Fruit fly (Drosophila melanogaster) whole organism, embryonic: ENCODE results near the gene vers.
A peak's percentile ranks its signal among the peaks of the same experiment; 100 is the strongest.

Source experiments
- CG10565 ChIP-seq: fragments of 200-800 bp; sonication (Bioruptor generic); optimal IDR thresholded peaks from 3 replicates; lab custom pipeline; 2016; ENCODE audit warnings: missing biosample characterization, mild to moderate bottlenecking, missing genetic modification characterization
- CG11560 ChIP-seq: fragments of 200-800 bp; sonication (Bioruptor generic); IDR thresholded peaks from 3 replicates; pipeline ENCODE4 v1.3.6; 2022; ENCODE audit warnings: missing biosample characterization, missing genetic modification characterization
- CG12155 ChIP-seq: fragments of 200-800 bp; sonication (Bioruptor generic); optimal IDR thresholded peaks from 3 replicates; lab custom pipeline; 2016; ENCODE audit warnings: missing biosample characterization, missing genetic modification characterization
- CG13894 ChIP-seq: fragments of 200-800 bp; sonication (Bioruptor generic); optimal IDR thresholded peaks from 3 replicates; lab custom pipeline; 2018; ENCODE audit warnings: missing biosample characterization, mild to moderate bottlenecking, missing genetic modification characterization, moderate library complexity
- CG14667 ChIP-seq: fragments of 200-800 bp; sonication (Bioruptor generic); IDR thresholded peaks from 2 replicates; pipeline ENCODE4 v1.3.6; 2022; ENCODE audit warnings: missing biosample characterization, missing genetic modification characterization
- CG17359 ChIP-seq: fragments of 200-800 bp; sonication (Bioruptor generic); optimal IDR thresholded peaks from 3 replicates; lab custom pipeline; 2018; ENCODE audit warnings: missing biosample characterization, mild to moderate bottlenecking, missing genetic modification characterization, moderate library complexity
- CG17802 ChIP-seq: fragments of 200-800 bp; sonication (Bioruptor generic); optimal IDR thresholded peaks from 2 replicates; lab custom pipeline; 2018; ENCODE audit warnings: missing biosample characterization, mild to moderate bottlenecking, missing genetic modification characterization, moderate library complexity
- CG18011 ChIP-seq: fragments of 200-800 bp; sonication (Bioruptor generic); optimal IDR thresholded peaks from 2 replicates; lab custom pipeline; 2017; ENCODE audit warnings: missing biosample characterization, missing genetic modification characterization, mild to moderate bottlenecking, moderate library complexity, missing genotype
- CG32767 ChIP-seq: fragments of 200-800 bp; sonication (Bioruptor generic); IDR thresholded peaks from 2 replicates; pipeline ENCODE4 v1.3.6; 2022; ENCODE audit warnings: missing biosample characterization, missing genetic modification characterization
- CG4617 ChIP-seq: fragments of 200-800 bp; sonication (Bioruptor generic); optimal IDR thresholded peaks from 3 replicates; lab custom pipeline; 2016; ENCODE audit warnings: missing biosample characterization, missing genetic modification characterization, borderline replicate concordance
- CG5245 ChIP-seq: fragments of 200-800 bp; sonication (Bioruptor generic); optimal IDR thresholded peaks from 3 replicates; lab custom pipeline; 2016; ENCODE audit warnings: missing biosample characterization, missing genetic modification characterization
- CG5953 ChIP-seq: fragments of 200-800 bp; sonication (Bioruptor generic); IDR thresholded peaks from 2 replicates; pipeline ENCODE4 v1.3.6; 2022; ENCODE audit warnings: missing biosample characterization, missing genetic modification characterization
- CG6654 ChIP-seq: fragments of 200-800 bp; sonication (Bioruptor generic); optimal IDR thresholded peaks from 2 replicates; lab custom pipeline; 2017; ENCODE audit warnings: missing biosample characterization, mild to moderate bottlenecking, missing genetic modification characterization
- CG6689 ChIP-seq: fragments of 200-800 bp; sonication (Bioruptor generic); IDR thresholded peaks from 2 replicates; pipeline ENCODE4 v1.3.6; 2022; ENCODE audit warnings: missing biosample characterization, missing genetic modification characterization
- CG7271 ChIP-seq: fragments of 200-800 bp; sonication (Bioruptor generic); optimal IDR thresholded peaks from 2 replicates; lab custom pipeline; 2018; ENCODE audit warnings: missing biosample characterization, mild to moderate bottlenecking, missing genetic modification characterization, moderate library complexity
- CG7372 ChIP-seq: fragments of 200-800 bp; sonication (Bioruptor generic); IDR thresholded peaks from 2 replicates; pipeline ENCODE4 v1.3.6; 2022; ENCODE audit warnings: missing biosample characterization, missing genetic modification characterization
- CTCF ChIP-seq: fragments of 200-800 bp; sonication (Bioruptor generic); optimal IDR thresholded peaks from 2 replicates; lab custom pipeline; 2017; ENCODE audit warnings: missing biosample characterization, mild to moderate bottlenecking, missing genetic modification characterization, moderate library complexity
- Camta ChIP-seq: fragments of 200-800 bp; sonication (Bioruptor generic); optimal IDR thresholded peaks from 2 replicates; lab custom pipeline; 2016; ENCODE audit warnings: missing biosample characterization, missing genetic modification characterization
- CoRest ChIP-seq: fragments of 200-800 bp; sonication (Bioruptor generic); optimal IDR thresholded peaks from 3 replicates; lab custom pipeline; 2018; ENCODE audit warnings: missing biosample characterization, mild to moderate bottlenecking, missing genetic modification characterization, moderate library complexity
- CrebB ChIP-seq: fragments of 200-800 bp; sonication (Bioruptor generic); optimal IDR thresholded peaks from 3 replicates; lab custom pipeline; 2018; ENCODE audit warnings: missing biosample characterization, mild to moderate bottlenecking, missing genetic modification characterization
- Doc3 ChIP-seq: fragments of 200-800 bp; sonication (Bioruptor generic); IDR thresholded peaks from 3 replicates; pipeline ENCODE4 v1.3.6; 2022; ENCODE audit warnings: missing biosample characterization, missing genetic modification characterization; ENCODE audit not compliant: partially characterized antibody
- ERR ChIP-seq: fragments of 200-800 bp; sonication (Bioruptor generic); optimal IDR thresholded peaks from 2 replicates; lab custom pipeline; 2016; ENCODE audit warnings: missing biosample characterization, missing genetic modification characterization
- Hsf ChIP-seq: fragments of 200-800 bp; sonication (Bioruptor generic); optimal IDR thresholded peaks from 3 replicates; lab custom pipeline; 2016; ENCODE audit warnings: missing biosample characterization, missing genetic modification characterization
- NC2α ChIP-seq: fragments of 200-800 bp; sonication (Bioruptor generic); optimal IDR thresholded peaks from 2 replicates; lab custom pipeline; 2016; ENCODE audit warnings: missing biosample characterization, missing genetic modification characterization
- Neu2 ChIP-seq: fragments of 200-800 bp; sonication (Bioruptor generic); optimal IDR thresholded peaks from 3 replicates; lab custom pipeline; 2016; ENCODE audit warnings: missing biosample characterization, missing genetic modification characterization, borderline replicate concordance
- Oli ChIP-seq: fragments of 200-800 bp; sonication (Bioruptor generic); optimal IDR thresholded peaks from 2 replicates; lab custom pipeline; 2018; ENCODE audit warnings: missing biosample characterization, mild to moderate bottlenecking, missing genetic modification characterization, moderate library complexity
- Sin3A ChIP-seq: fragments of >200 bp; optimal IDR thresholded peaks from 2 replicates; lab custom pipeline; 2018
- Xbp1 ChIP-seq: fragments of 200-800 bp; sonication (Bioruptor generic); optimal IDR thresholded peaks from 3 replicates; lab custom pipeline; 2016; ENCODE audit warnings: missing biosample characterization, mild to moderate bottlenecking, missing genetic modification characterization
- bcd ChIP-seq: fragments of 200-800 bp; sonication (Bioruptor generic); optimal IDR thresholded peaks from 2 replicates; lab custom pipeline; 2017; ENCODE audit warnings: missing biosample characterization, mild to moderate bottlenecking, missing genetic modification characterization
- chm ChIP-seq: fragments of 200-800 bp; sonication (Bioruptor generic); IDR thresholded peaks from 2 replicates; pipeline ENCODE4 v1.3.6; 2022; ENCODE audit warnings: missing biosample characterization, missing genetic modification characterization
- disco-r ChIP-seq: fragments of 200-800 bp; sonication (Bioruptor generic); optimal IDR thresholded peaks from 2 replicates; lab custom pipeline; 2016; ENCODE audit warnings: missing biosample characterization, missing genetic modification characterization
- emc ChIP-seq: fragments of 200-800 bp; sonication (Bioruptor generic); optimal IDR thresholded peaks from 2 replicates; lab custom pipeline; 2016; ENCODE audit warnings: missing biosample characterization, missing genetic modification characterization
- ems ChIP-seq: fragments of 200-800 bp; sonication (Bioruptor generic); optimal IDR thresholded peaks from 3 replicates; lab custom pipeline; 2016; ENCODE audit warnings: missing biosample characterization, missing genetic modification characterization
- fd102C ChIP-seq: fragments of 200-800 bp; sonication (Bioruptor generic); optimal IDR thresholded peaks from 2 replicates; lab custom pipeline; 2018; ENCODE audit warnings: missing biosample characterization, mild to moderate bottlenecking, missing genetic modification characterization, moderate library complexity
- ftz-f1 ChIP-seq: fragments of 200-800 bp; sonication (Bioruptor generic); optimal IDR thresholded peaks from 2 replicates; lab custom pipeline; 2016; ENCODE audit warnings: missing biosample characterization, missing genetic modification characterization
- gro ChIP-seq: fragments of 200-800 bp; sonication (Bioruptor generic); optimal IDR thresholded peaks from 2 replicates; lab custom pipeline; 2016; ENCODE audit warnings: missing biosample characterization, missing genetic modification characterization
- inv ChIP-seq: fragments of 200-800 bp; sonication (Bioruptor generic); IDR thresholded peaks from 2 replicates; pipeline ENCODE4 v1.3.6; 2022; ENCODE audit warnings: missing biosample characterization, missing genetic modification characterization; ENCODE audit not compliant: partially characterized antibody
- jing ChIP-seq: fragments of 200-800 bp; sonication (Bioruptor generic); optimal IDR thresholded peaks from 2 replicates; lab custom pipeline; 2018; ENCODE audit warnings: missing biosample characterization, mild to moderate bottlenecking, missing genetic modification characterization
- ken ChIP-seq: fragments of 200-800 bp; sonication (Bioruptor generic); IDR thresholded peaks from 3 replicates; pipeline ENCODE4 v1.3.6; 2022; ENCODE audit warnings: missing biosample characterization, missing genetic modification characterization
- kni ChIP-seq: fragments of 200-800 bp; sonication (Bioruptor generic); optimal IDR thresholded peaks from 3 replicates; lab custom pipeline; 2017; ENCODE audit warnings: mild to moderate bottlenecking, missing biosample characterization, missing genetic modification reagents, missing genetic modification characterization
- mam ChIP-seq: fragments of 200-800 bp; sonication (Bioruptor generic); optimal IDR thresholded peaks from 3 replicates; lab custom pipeline; 2016; ENCODE audit warnings: missing biosample characterization, missing genetic modification characterization
- nau ChIP-seq: fragments of 200-800 bp; sonication (Bioruptor generic); optimal IDR thresholded peaks from 3 replicates; lab custom pipeline; 2017; ENCODE audit warnings: missing biosample characterization, mild to moderate bottlenecking, missing genetic modification characterization, missing genetic modification reagents
- onecut ChIP-seq: fragments of 200-800 bp; sonication (Bioruptor generic); IDR thresholded peaks from 2 replicates; pipeline ENCODE4 v1.3.6; 2022; ENCODE audit warnings: missing biosample characterization, missing genetic modification characterization
- otp ChIP-seq: fragments of 200-800 bp; sonication (Bioruptor generic); IDR thresholded peaks from 3 replicates; pipeline ENCODE4, ENCODE4 v1.3.6; 2022; ENCODE audit warnings: missing biosample characterization, missing genetic modification characterization
- p53 ChIP-seq: fragments of 200-800 bp; sonication (Bioruptor generic); optimal IDR thresholded peaks from 2 replicates; lab custom pipeline; 2016; ENCODE audit warnings: missing biosample characterization, missing genetic modification characterization
- pita ChIP-seq: fragments of 200-800 bp; sonication (Bioruptor generic); optimal IDR thresholded peaks from 2 replicates; lab custom pipeline; 2017; ENCODE audit warnings: missing biosample characterization, mild to moderate bottlenecking, missing genetic modification characterization
- pzg ChIP-seq: fragments of 200-800 bp; sonication (Bioruptor generic); optimal IDR thresholded peaks from 3 replicates; lab custom pipeline; 2018; ENCODE audit warnings: missing biosample characterization, mild to moderate bottlenecking, missing genetic modification characterization, moderate library complexity
- sob ChIP-seq: fragments of 200-800 bp; sonication (Bioruptor generic); IDR thresholded peaks from 2 replicates; pipeline ENCODE4 v1.3.6; 2022; ENCODE audit warnings: missing biosample characterization, missing genetic modification characterization
- tll ChIP-seq, 2 experiments: fragments of 200-800 bp in 1 of 2; fragments of >200 bp in 1 of 2; sonication (Bioruptor generic) in 1 of 2; optimal IDR thresholded peaks; 2 replicates each; lab custom pipeline; 2017 to 2019; ENCODE audit warnings: missing biosample characterization in 2 of 2, missing genetic modification characterization in 2 of 2, mild to moderate bottlenecking in 1 of 2, moderate library complexity in 1 of 2
- vfl ChIP-seq: fragments of 200-800 bp; sonication (Bioruptor generic); optimal IDR thresholded peaks from 2 replicates; lab custom pipeline; 2016; ENCODE audit warnings: missing biosample characterization, missing genetic modification characterization
- wek ChIP-seq: fragments of 200-800 bp; sonication (Bioruptor generic); optimal IDR thresholded peaks from 3 replicates; lab custom pipeline; 2018; ENCODE audit warnings: missing biosample characterization, mild to moderate bottlenecking, missing genetic modification characterization, moderate library complexity
- z ChIP-seq: fragments of 200-800 bp; sonication (Bioruptor generic); IDR thresholded peaks from 3 replicates; pipeline ENCODE4 v1.3.6; 2022; ENCODE audit warnings: missing biosample characterization, missing genetic modification characterization

Gene vers

DNA sequence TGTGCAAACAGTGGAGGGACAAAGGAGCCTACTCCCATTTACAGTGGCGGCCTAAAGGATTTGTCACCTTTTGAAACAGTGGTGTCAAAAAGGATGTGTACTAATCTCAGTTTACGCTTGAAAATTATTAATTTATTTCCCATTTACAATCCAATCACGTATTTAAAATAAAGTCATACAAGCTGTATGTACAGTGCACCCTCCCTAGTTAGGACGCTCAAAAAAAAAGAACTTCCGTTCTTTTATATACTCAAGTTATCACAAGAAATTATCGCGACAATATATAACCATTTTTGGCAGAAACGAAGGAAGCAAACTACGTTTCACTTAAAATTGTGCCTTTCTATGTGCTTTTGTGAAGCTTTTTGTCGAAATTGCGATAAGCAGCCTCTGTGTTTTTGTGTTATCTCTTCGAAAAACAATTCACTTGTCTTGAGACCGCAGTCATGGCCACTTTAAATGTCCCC lies 23.4 kb downstream of the vers start (continued):
- TF ChIP-seq onecut (GFP tag; lab: Robert Waterston, UW) (no peak), ERR (GFP tag; lab: Kevin White, UChicago) (no peak), Doc3 (GFP tag; lab: Robert Waterston, UW) (no peak), CG18011 (GFP tag; lab: Kevin White, UChicago) (no peak), CG10565 (GFP tag; lab: Kevin White, UChicago) (no peak), CG5245 (no peak), CG17802 (tag; lab: Kevin White, UChicago) (no peak), Hsf (peak; percentile 19), CG13894 (tag; lab: Kevin White, UChicago) (no peak), CG32767 (no peak; the same call in 1 of the 2 replicates), CG11560 (tag; lab: Robert Waterston, UW) (no peak), Camta (GFP tag; lab: Kevin White, UChicago) (no peak), CG6689 (peak; percentile 59), gro (GFP tag; lab: Kevin White, UChicago) (peak; percentile 56), mam (GFP tag; lab: Kevin White, UChicago) (peak; percentile 61), emc (GFP tag; lab: Kevin White, UChicago) (no peak), CG5953 (no peak), p53 (GFP tag; lab: Kevin White, UChicago) (no peak), CG6654 (GFP tag; lab: Kevin White, UChicago) (no peak), pita (no peak), sob (no peak; the same call in 1 of the 2 replicates), inv (GFP tag; lab: Robert Waterston, UW) (no peak), otp (GFP tag; lab: Robert Waterston, UW) (no peak), Neu2 (GFP tag; lab: Kevin White, UChicago) (no peak), chm (GFP tag; lab: Robert Waterston, UW) (peak; percentile 49; the same call in 1 of the 2 replicates), NC2α (GFP tag; lab: Kevin White, UChicago) (no peak), kni (GFP tag; lab: Kevin White, UChicago) (no peak), CG14667 (GFP tag; lab: Robert Waterston, UW) (no peak), ems (GFP tag; lab: Kevin White, UChicago) (peak; percentile 53), CG17359 (peak; percentile 45), CG7271 (tag; lab: Kevin White, UChicago) (no peak), pzg (GFP tag; lab: Kevin White, UChicago) (no peak), Oli (tag; lab: Kevin White, UChicago) (peak; percentile 57), bcd (peak; percentile 47), disco-r (GFP tag; lab: Kevin White, UChicago) (no peak), ftz-f1 (GFP tag; lab: Kevin White, UChicago) (no peak), ken (no peak; the same call in 2 of the 3 replicates), CG4617 (GFP tag; lab: Kevin White, UChicago) (no peak), fd102C (GFP tag; lab: Kevin White, UChicago) (no peak), vfl (GFP tag; lab: Kevin White, UChicago) (no peak), tll (GFP tag; optimal IDR thresholded peaks at IDR 0.05; lab: Kevin White, UChicago) (no peak), CG7372 (GFP tag; lab: Robert Waterston, UW) (no peak), Xbp1 (peak; percentile 60), CTCF (GFP tag; lab: Kevin White, UChicago) (no peak), CG12155 (peak; percentile 7), wek (GFP tag; lab: Kevin White, UChicago) (no peak), nau (GFP tag; lab: Kevin White, UChicago) (no peak), z (no peak), CoRest (tag; lab: Kevin White, UChicago) (peak; percentile 68), jing (GFP tag; lab: Kevin White, UChicago) (no peak), CrebB (tag; lab: Kevin White, UChicago) (peak; percentile 7), Sin3A (lab: Kevin White, UChicago) (no peak)
